Fruit fly (Drosophila melanogaster): ENCODE results near the gene Dsk.

The Dsk gene

DNA sequence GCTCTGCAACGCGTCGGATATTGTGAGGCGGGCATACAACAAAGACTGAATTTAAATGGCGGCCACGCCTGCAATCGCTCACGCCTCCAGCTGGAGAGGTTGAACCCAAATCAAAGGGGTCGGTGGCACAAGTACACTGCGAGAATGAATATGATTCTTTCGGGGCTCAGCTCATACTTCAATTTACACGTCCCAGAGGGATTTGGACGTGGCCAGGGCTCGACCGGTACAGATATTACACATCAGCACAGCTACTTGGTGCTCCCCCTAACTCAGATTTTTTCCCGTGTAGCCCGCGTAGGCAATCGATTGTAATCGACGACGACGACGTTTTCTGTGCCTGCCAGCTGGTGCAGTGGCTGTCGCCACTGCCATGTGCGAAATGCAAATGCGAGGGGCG is 24.0 kb upstream of the Dsk start (continued):
- TF ChIP-seq mam (GFP tag; optimal IDR thresholded peaks at IDR 0.05) (peak; percentile 66), BtbVII (GFP tag; optimal IDR thresholded peaks at IDR 0.05) (peak; percentile 59), Dad (GFP tag; optimal IDR thresholded peaks at IDR 0.05) (peak; percentile 72), pb (GFP tag; optimal IDR thresholded peaks at IDR 0.05) (peak; percentile 76), cwo (GFP tag; optimal IDR thresholded peaks at IDR 0.05) (peak; percentile 57), eyg (GFP tag; optimal IDR thresholded peaks at IDR 0.05) (peak; percentile 40), ftz-f1 (GFP tag; optimal IDR thresholded peaks at IDR 0.05) (no peak), CG8388 (GFP tag; optimal IDR thresholded peaks at IDR 0.05) (peak; percentile 62), CG3163 (GFP tag; optimal IDR thresholded peaks at IDR 0.05) (peak; percentile 32), Ravus (GFP tag; IDR thresholded peaks at IDR 0.05) (no peak), CG3407 (GFP tag; optimal IDR thresholded peaks at IDR 0.05) (peak; percentile 69), bab2 (GFP tag; optimal IDR thresholded peaks at IDR 0.05) (peak; percentile 74), cad (GFP tag; optimal IDR thresholded peaks at IDR 0.05) (no peak), Meics (GFP tag; optimal IDR thresholded peaks at IDR 0.05) (peak; percentile 57), CG34224 (GFP tag; IDR thresholded peaks at IDR 0.05; ENCODE audit: partially characterized antibody) (no peak), hth (optimal IDR thresholded peaks at IDR 0.05) (no peak), odd (GFP tag; optimal IDR thresholded peaks at IDR 0.05) (peak; percentile 51), ato (GFP tag; IDR thresholded peaks at IDR 0.05; ENCODE audit: partially characterized antibody) (no peak), CG12219 (GFP tag; optimal IDR thresholded peaks at IDR 0.05) (peak; percentile 73), repo (GFP tag; optimal IDR thresholded peaks at IDR 0.05) (peak; percentile 67), Camta (GFP tag; optimal IDR thresholded peaks at IDR 0.05) (peak; percentile 60), Ssrp (tag; optimal IDR thresholded peaks at IDR 0.05) (peak; percentile 69), row (GFP tag; IDR thresholded peaks at IDR 0.05) (peak; percentile 84), Pdp1 (GFP tag; optimal IDR thresholded peaks at IDR 0.05) (peak; percentile 71 to 73), gsb-n (tag; optimal IDR thresholded peaks at IDR 0.05) (peak; percentile 48), D19B (GFP tag; optimal IDR thresholded peaks at IDR 0.05) (no peak), ems (GFP tag; optimal IDR thresholded peaks at IDR 0.05) (peak; percentile 73), dan (GFP tag; IDR thresholded peaks at IDR 0.05) (peak; percentile 56; the same call in 1 of the 2 replicates), Dll (GFP tag; IDR thresholded peaks at IDR 0.05; ENCODE audit: partially characterized antibody) (no peak), Xrp1 (GFP tag; IDR thresholded peaks at IDR 0.05) (peak; percentile 84), CG8765 (GFP tag; IDR thresholded peaks at IDR 0.05) (peak; percentile 16; the same call in 1 of the 2 replicates), CG7839 (tag; optimal IDR thresholded peaks at IDR 0.05) (peak; percentile 84), zfh1 (GFP tag; IDR thresholded peaks at IDR 0.05) (peak; percentile 93), Myb (GFP tag; optimal IDR thresholded peaks at IDR 0.05) (peak; percentile 46), CG14860 (GFP tag; IDR thresholded peaks at IDR 0.05; ENCODE audit: partially characterized antibody) (no peak), CG2678 (tag; optimal IDR thresholded peaks at IDR 0.05) (peak; percentile 75), pan (optimal IDR thresholded peaks at IDR 0.05) (no peak), pan (GFP tag; optimal IDR thresholded peaks at IDR 0.05 in 1 of 2, IDR thresholded peaks at IDR 0.05 in 1 of 2) (peak in 1 of 2 experiments; percentile 92), luna (GFP tag; optimal IDR thresholded peaks at IDR 0.05) (no peak), Ets97D (GFP tag; optimal IDR thresholded peaks at IDR 0.05) (no peak), HLH4C (GFP tag; IDR thresholded peaks at IDR 0.05; ENCODE audit: partially characterized antibody) (no peak), ken (GFP tag; IDR thresholded peaks at IDR 0.05) (peak; percentile 85), MESR4 (GFP tag; optimal IDR thresholded peaks at IDR 0.05) (no peak), Lim3 (GFP tag; IDR thresholded peaks at IDR 0.05) (peak; percentile 53; the same call in 1 of the 2 replicates), Tbp (GFP tag; optimal IDR thresholded peaks at IDR 0.05) (no peak), Taf1 (GFP tag; IDR thresholded peaks at IDR 0.05) (peak; percentile 52; the same call in 1 of the 2 replicates), her (GFP tag; optimal IDR thresholded peaks at IDR 0.05) (peak; percentile 70), Dfd (GFP tag; optimal IDR thresholded peaks at IDR 0.05) (no peak), Nf-YB (GFP tag; optimal IDR thresholded peaks at IDR 0.05) (peak; percentile 22), Fer1 (GFP tag; optimal IDR thresholded peaks at IDR 0.05) (peak; percentile 67), dpn (GFP tag; optimal IDR thresholded peaks at IDR 0.05) (peak; percentile 58 to 86), CG17361 (GFP tag; IDR thresholded peaks at IDR 0.05) (peak; percentile 68; the same call in 1 of the 3 replicates)

All from whole organism, embryonic.